Fruit fly (Drosophila melanogaster) whole organism, embryonic: ENCODE measurements around the gene CG12112.

Source experiments
- Antp ChIP-seq: fragments of 200-800 bp; sonication (Bioruptor generic); optimal IDR thresholded peaks from 3 replicates; lab custom pipeline; 2016; ENCODE audit warnings: missing biosample characterization, missing genetic modification characterization
- Blimp-1 ChIP-seq: fragments of 200-800 bp; sonication (Bioruptor generic); optimal IDR thresholded peaks from 3 replicates; lab custom pipeline; 2018; ENCODE audit warnings: missing biosample characterization, missing genetic modification characterization, mild to moderate bottlenecking, moderate library complexity, missing genetic modification reagents
- CG10209 ChIP-seq: fragments of 200-800 bp; sonication (Bioruptor generic); optimal IDR thresholded peaks from 3 replicates; lab custom pipeline; 2017; ENCODE audit warnings: missing biosample characterization, mild to moderate bottlenecking, missing genetic modification characterization, missing genetic modification reagents
- CG10366 ChIP-seq: fragments of 200-800 bp; sonication (Bioruptor generic); IDR thresholded peaks from 2 replicates; pipeline ENCODE4 v1.3.6; 2022; ENCODE audit warnings: missing biosample characterization, missing genetic modification characterization
- CG11456 ChIP-seq: fragments of 200-800 bp; sonication (Bioruptor generic); IDR thresholded peaks from 3 replicates; pipeline ENCODE4 v1.3.6; 2022; ENCODE audit warnings: missing biosample characterization, missing genetic modification characterization
- CG1233 ChIP-seq: fragments of 200-800 bp; sonication (Bioruptor generic); optimal IDR thresholded peaks from 4 replicates; lab custom pipeline; 2018; ENCODE audit warnings: missing biosample characterization, mild to moderate bottlenecking, missing genetic modification characterization
- CG12744 ChIP-seq: fragments of 200-800 bp; sonication (Bioruptor generic); optimal IDR thresholded peaks from 2 replicates; lab custom pipeline; 2016; ENCODE audit warnings: missing biosample characterization, missing genetic modification characterization
- CG13894 ChIP-seq: fragments of 200-800 bp; sonication (Bioruptor generic); optimal IDR thresholded peaks from 3 replicates; lab custom pipeline; 2018; ENCODE audit warnings: missing biosample characterization, mild to moderate bottlenecking, missing genetic modification characterization, moderate library complexity
- CG15011 ChIP-seq: fragments of 200-800 bp; sonication (Bioruptor generic); optimal IDR thresholded peaks from 3 replicates; lab custom pipeline; 2018; ENCODE audit warnings: missing biosample characterization, mild to moderate bottlenecking, missing genetic modification characterization
- CG15269 ChIP-seq: fragments of 200-800 bp; sonication (Bioruptor generic); optimal IDR thresholded peaks from 2 replicates; lab custom pipeline; 2018; ENCODE audit warnings: missing biosample characterization, mild to moderate bottlenecking, missing genetic modification characterization, moderate library complexity
- CG1602 ChIP-seq: fragments of 200-800 bp; sonication (Bioruptor generic); optimal IDR thresholded peaks from 3 replicates; lab custom pipeline; 2016; ENCODE audit warnings: missing biosample characterization, missing genetic modification characterization
- CG16813 ChIP-seq: fragments of 200-800 bp; sonication (Bioruptor generic); IDR thresholded peaks from 3 replicates; pipeline ENCODE4 v1.3.6; 2022; ENCODE audit warnings: missing biosample characterization, missing genetic modification characterization; ENCODE audit not compliant: partially characterized antibody
- CG18262 ChIP-seq: fragments of 200-800 bp; optimal IDR thresholded peaks from 3 replicates; lab custom pipeline; 2019; ENCODE audit warnings: missing biosample characterization, mild to moderate bottlenecking, missing genetic modification characterization, moderate library complexity
- CG30403 ChIP-seq: fragments of 200-800 bp; sonication (Bioruptor generic); optimal IDR thresholded peaks from 3 replicates; lab custom pipeline; 2016; ENCODE audit warnings: missing biosample characterization, missing genetic modification characterization
- CG33213 ChIP-seq: fragments of 200-800 bp; sonication (Bioruptor generic); optimal IDR thresholded peaks from 3 replicates; lab custom pipeline; 2016; ENCODE audit warnings: missing biosample characterization, missing genetic modification characterization
- CG43689 ChIP-seq: fragments of 200-800 bp; sonication (Bioruptor generic); IDR thresholded peaks from 2 replicates; pipeline ENCODE4 v1.3.6; 2022; ENCODE audit warnings: missing biosample characterization, missing genetic modification characterization
- CG4730 ChIP-seq: fragments of 200-800 bp; sonication (Bioruptor generic); IDR thresholded peaks from 2 replicates; pipeline ENCODE4 v1.3.6; 2022; ENCODE audit warnings: missing biosample characterization, missing genetic modification characterization
- CG5245 ChIP-seq: fragments of 200-800 bp; sonication (Bioruptor generic); optimal IDR thresholded peaks from 3 replicates; lab custom pipeline; 2016; ENCODE audit warnings: missing biosample characterization, missing genetic modification characterization
- CG5953 ChIP-seq: fragments of 200-800 bp; sonication (Bioruptor generic); IDR thresholded peaks from 2 replicates; pipeline ENCODE4 v1.3.6; 2022; ENCODE audit warnings: missing biosample characterization, missing genetic modification characterization
- CG6689 ChIP-seq: fragments of 200-800 bp; sonication (Bioruptor generic); IDR thresholded peaks from 2 replicates; pipeline ENCODE4 v1.3.6; 2022; ENCODE audit warnings: missing biosample characterization, missing genetic modification characterization
- CG7556 ChIP-seq: fragments of 200-800 bp; sonication (Bioruptor generic); optimal IDR thresholded peaks from 2 replicates; lab custom pipeline; 2017; ENCODE audit warnings: missing biosample characterization, mild to moderate bottlenecking, missing genetic modification characterization
- CG7839 ChIP-seq: fragments of 200-800 bp; sonication (Bioruptor generic); optimal IDR thresholded peaks from 3 replicates; lab custom pipeline; 2018; ENCODE audit warnings: missing biosample characterization, mild to moderate bottlenecking, missing genetic modification characterization, moderate library complexity
- CG9437 ChIP-seq: fragments of 200-800 bp; sonication (Bioruptor generic); optimal IDR thresholded peaks from 2 replicates; lab custom pipeline; 2018; ENCODE audit warnings: missing biosample characterization, mild to moderate bottlenecking, missing genetic modification characterization
- E2f2 ChIP-seq: fragments of 200-800 bp; sonication (Bioruptor generic); IDR thresholded peaks from 2 replicates; pipeline ENCODE4 v1.3.6; 2022; ENCODE audit warnings: missing biosample characterization, missing genetic modification characterization
- Eip74EF ChIP-seq, 2 experiments: fragments of 200-800 bp in 1 of 2; fragments of >200 bp in 1 of 2; sonication (Bioruptor generic) in 1 of 2; optimal IDR thresholded peaks; 2 replicates each; lab custom pipeline; 2017 to 2019; ENCODE audit warnings: missing biosample characterization in 2 of 2, missing genetic modification characterization in 2 of 2, mild to moderate bottlenecking in 1 of 2, moderate library complexity in 1 of 2
- Gug ChIP-seq: fragments of 200-800 bp; sonication (Bioruptor generic); IDR thresholded peaks from 4 replicates; pipeline ENCODE4 v1.3.6; 2022; ENCODE audit warnings: missing biosample characterization, missing genetic modification characterization
- Hr51 ChIP-seq, 2 experiments: fragments of 200-800 bp; sonication (Bioruptor generic); optimal IDR thresholded peaks; 2 replicates in 1 of 2; 3 replicates in 1 of 2; lab custom pipeline; 2016 to 2018; ENCODE audit warnings: missing biosample characterization in 2 of 2, missing genetic modification characterization in 2 of 2, mild to moderate bottlenecking in 1 of 2, moderate library complexity in 1 of 2
- Med ChIP-seq: fragments of 200-800 bp; sonication (Bioruptor generic); peaks from one replicate; lab custom pipeline; 2016; ENCODE audit warnings: missing biosample characterization, missing genetic modification characterization, mild to moderate bottlenecking, inconsistent platforms, moderate library complexity
- Meics ChIP-seq: fragments of 200-800 bp; sonication (Bioruptor generic); optimal IDR thresholded peaks from 2 replicates; lab custom pipeline; 2017; ENCODE audit warnings: missing biosample characterization, mild to moderate bottlenecking, missing genetic modification characterization
- Mrtf ChIP-seq: fragments of 200-800 bp; sonication (Bioruptor generic); IDR thresholded peaks from 3 replicates; pipeline ENCODE4 v1.3.6; 2022; ENCODE audit warnings: missing biosample characterization, missing genetic modification characterization
- Neu2 ChIP-seq: fragments of 200-800 bp; sonication (Bioruptor generic); optimal IDR thresholded peaks from 3 replicates; lab custom pipeline; 2016; ENCODE audit warnings: missing biosample characterization, missing genetic modification characterization, borderline replicate concordance
- Nf-YC ChIP-seq: fragments of 200-800 bp; optimal IDR thresholded peaks from 3 replicates; lab custom pipeline; 2019; ENCODE audit warnings: missing biosample characterization, mild to moderate bottlenecking, missing genetic modification characterization, moderate library complexity
- Opbp ChIP-seq: fragments of 200-800 bp; sonication (Bioruptor generic); IDR thresholded peaks from 3 replicates; pipeline ENCODE4 v1.3.6; 2022; ENCODE audit warnings: missing biosample characterization, missing genetic modification characterization; ENCODE audit not compliant: partially characterized antibody
- Sox102F ChIP-seq: fragments of 200-800 bp; sonication (Bioruptor generic); optimal IDR thresholded peaks from 2 replicates; lab custom pipeline; 2018; ENCODE audit warnings: missing biosample characterization, mild to moderate bottlenecking, missing genetic modification characterization, moderate library complexity
- Xbp1 ChIP-seq: fragments of 200-800 bp; sonication (Bioruptor generic); optimal IDR thresholded peaks from 3 replicates; lab custom pipeline; 2016; ENCODE audit warnings: missing biosample characterization, mild to moderate bottlenecking, missing genetic modification characterization
- Xrp1 ChIP-seq: fragments of 200-800 bp; sonication (Bioruptor generic); IDR thresholded peaks from 2 replicates; pipeline ENCODE4 v1.3.6; 2022; ENCODE audit warnings: missing biosample characterization, missing genetic modification characterization
- al ChIP-seq: fragments of 200-800 bp; sonication (Bioruptor generic); IDR thresholded peaks from 2 replicates; pipeline ENCODE4 v1.3.6; 2022; ENCODE audit warnings: missing biosample characterization, missing genetic modification characterization
- bigmax ChIP-seq: fragments of 200-800 bp; sonication (Bioruptor generic); optimal IDR thresholded peaks from 2 replicates; lab custom pipeline; 2018; ENCODE audit warnings: missing biosample characterization, mild to moderate bottlenecking, missing genetic modification characterization
- chm ChIP-seq: fragments of 200-800 bp; sonication (Bioruptor generic); IDR thresholded peaks from 2 replicates; pipeline ENCODE4 v1.3.6; 2022; ENCODE audit warnings: missing biosample characterization, missing genetic modification characterization
- eyg ChIP-seq: fragments of 200-800 bp; sonication (Bioruptor generic); optimal IDR thresholded peaks from 3 replicates; lab custom pipeline; 2016; ENCODE audit warnings: missing biosample characterization, missing genetic modification characterization
- fd96Cb ChIP-seq: fragments of 200-800 bp; sonication (Bioruptor generic); optimal IDR thresholded peaks from 2 replicates; lab custom pipeline; 2018; ENCODE audit warnings: missing biosample characterization, mild to moderate bottlenecking, missing genetic modification characterization, moderate library complexity
- hkb ChIP-seq, 2 experiments: fragments of 200-800 bp in 1 of 2; fragments of >200 bp in 1 of 2; sonication (Bioruptor generic) in 1 of 2; IDR thresholded peaks in 1 of 2; optimal IDR thresholded peaks in 1 of 2; 2 replicates each; pipeline versions ENCODE4 v1.3.6 to Lab custom; 2017 to 2022; ENCODE audit warnings: missing biosample characterization in 1 of 2, missing genetic modification characterization in 1 of 2
- nmo ChIP-seq: fragments of 200-800 bp; sonication (Bioruptor generic); optimal IDR thresholded peaks from 2 replicates; lab custom pipeline; 2018; ENCODE audit warnings: missing biosample characterization, mild to moderate bottlenecking, missing genetic modification characterization, moderate library complexity
- phol ChIP-seq: fragments of 200-800 bp; sonication (Bioruptor generic); optimal IDR thresholded peaks from 3 replicates; lab custom pipeline; 2018; ENCODE audit warnings: missing biosample characterization, mild to moderate bottlenecking, missing genetic modification characterization, moderate library complexity
- prd ChIP-seq, 3 experiments: fragments of >200 bp in 2 of 3; fragments of 200-800 bp in 1 of 3; sonication (Bioruptor generic) in 1 of 3; optimal IDR thresholded peaks in 2 of 3; IDR thresholded peaks in 1 of 3; 2 replicates in 2 of 3; 3 replicates in 1 of 3; pipeline versions ENCODE4 v1.3.6 to Lab custom; 2017 to 2022; ENCODE audit warnings: missing biosample characterization in 1 of 3, missing genetic modification characterization in 1 of 3
- so ChIP-seq: fragments of 200-800 bp; sonication (Bioruptor generic); IDR thresholded peaks from 3 replicates; pipeline ENCODE4 v1.3.6; 2022; ENCODE audit warnings: missing biosample characterization, missing genetic modification characterization
- tgo ChIP-seq: fragments of 200-800 bp; sonication (Bioruptor generic); IDR thresholded peaks from 3 replicates; pipeline ENCODE4 v1.3.6; 2022; ENCODE audit warnings: missing biosample characterization, missing genetic modification characterization
- usp ChIP-seq: fragments of >200 bp; optimal IDR thresholded peaks from 2 replicates; lab custom pipeline; 2017; ENCODE audit warnings: missing biosample characterization, missing genetic modification characterization
- wdn ChIP-seq: fragments of 200-800 bp; sonication (Bioruptor generic); IDR thresholded peaks from 2 replicates; pipeline ENCODE4 v1.3.6; 2022; ENCODE audit warnings: missing biosample characterization, missing genetic modification characterization
- yki ChIP-seq: fragments of >200 bp; optimal IDR thresholded peaks from 3 replicates; lab custom pipeline; 2018

CG12112 gene

DNA sequence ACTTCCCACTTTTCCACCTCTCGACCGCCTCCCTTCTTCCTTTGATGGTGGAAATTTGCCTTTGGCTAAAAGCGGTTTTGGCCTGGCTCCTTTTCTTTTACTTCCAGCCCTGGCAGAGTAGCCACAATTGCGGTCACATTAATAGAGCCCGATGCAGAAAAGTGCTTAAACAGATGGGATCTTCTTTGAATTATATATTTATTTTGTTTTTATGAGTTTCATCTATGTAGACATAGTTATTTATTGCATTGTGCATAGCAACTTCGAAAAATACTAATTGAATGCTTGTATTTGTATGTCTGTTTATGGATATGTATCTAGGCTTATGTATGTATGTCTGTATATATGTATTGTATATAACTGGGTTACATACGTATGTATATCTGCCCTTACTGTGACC, 18.0 kb downstream of the CG12112 start (continued):
- TF ChIP-seq CG5245 (GFP tag; lab: Kevin White, UChicago) (peak; percentile 26), yki (lab: Kevin White, UChicago) (no peak), al (GFP tag; lab: Robert Waterston, UW) (0 out of 2 replicates have a peak, but pooled peaks have one; percentile 14), Eip74EF (GFP tag; optimal IDR thresholded peaks at IDR 0.05; lab: Kevin White, UChicago) (peak in 1 of 2 experiments; percentile 1), Nf-YC (tag; lab: Kevin White, UChicago) (peak; percentile 3), fd96Cb (tag; lab: Kevin White, UChicago) (peak; percentile 53), Neu2 (GFP tag; lab: Kevin White, UChicago) (no peak), nmo (GFP tag; lab: Kevin White, UChicago) (peak; percentile 16), so (no peak), prd (optimal IDR thresholded peaks at IDR 0.05; lab: Kevin White, UChicago) (no peak), prd (GFP tag; IDR thresholded peaks at IDR 0.05; lab: Robert Waterston, UW) (peak; percentile 65), Blimp-1 (GFP tag; lab: Kevin White, UChicago) (peak; percentile 43), CG6689 (GFP tag; lab: Robert Waterston, UW) (peak; percentile 41; the same call in 1 of the 2 replicates), Xbp1 (peak; percentile 36), CG13894 (tag; lab: Kevin White, UChicago) (peak; percentile 67), CG10209 (GFP tag; lab: Kevin White, UChicago) (peak; percentile 50), CG5953 (0 out of 2 replicates have a peak, but pooled peaks have one; percentile 37), CG9437 (peak; percentile 15), CG12744 (GFP tag; lab: Kevin White, UChicago) (no peak), CG11456 (GFP tag; lab: Robert Waterston, UW) (0 out of 3 replicates have a peak, but pooled peaks have one; percentile 63), tgo (GFP tag; lab: Robert Waterston, UW) (peak; percentile 31; the same call in 1 of the 3 replicates), CG16813 (GFP tag; lab: Robert Waterston, UW) (no peak), chm (GFP tag; lab: Robert Waterston, UW) (no peak), Meics (GFP tag; lab: Kevin White, UChicago) (peak; percentile 82), CG30403 (peak; percentile 36), Sox102F (GFP tag; lab: Kevin White, UChicago) (peak; percentile 56), Xrp1 (peak; percentile 61; the same call in 1 of the 2 replicates), Gug (peak; percentile 25; the same call in 1 of the 4 replicates), Mrtf (GFP tag; lab: Robert Waterston, UW) (peak; percentile 47; the same call in 1 of the 3 replicates), CG15011 (peak; percentile 15), CG4730 (GFP tag; lab: Robert Waterston, UW) (0 out of 2 replicates have a peak, but pooled peaks have one; percentile 21), eyg (GFP tag; lab: Kevin White, UChicago) (no peak)

DNA sequence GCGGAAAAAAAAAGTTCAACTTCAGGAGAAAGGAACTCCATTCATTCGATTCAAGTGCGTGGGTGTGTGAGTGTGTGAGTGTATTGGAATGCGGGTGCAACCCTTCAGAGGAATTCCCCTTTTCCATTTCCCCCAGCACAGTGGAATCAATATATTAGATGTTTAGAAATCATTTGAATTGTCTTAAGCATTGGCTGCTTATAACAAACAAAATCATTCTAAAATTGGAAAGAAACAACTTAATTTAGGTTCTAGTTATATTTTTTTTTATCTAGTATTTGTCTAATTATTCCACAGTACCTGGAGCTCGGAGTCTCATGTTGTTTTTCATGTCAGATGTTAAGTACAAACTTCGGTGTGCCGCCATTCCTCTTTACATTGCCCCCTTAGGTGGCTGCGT, 21.0 kb downstream of the CG12112 start:
- TF ChIP-seq CG1233 (no peak), CG1602 (GFP tag; lab: Kevin White, UChicago) (no peak), CG33213 (GFP tag; lab: Kevin White, UChicago) (no peak), CG18262 (tag; lab: Kevin White, UChicago) (peak; percentile 27), Hr51 (GFP tag; optimal IDR thresholded peaks at IDR 0.05; lab: Kevin White, UChicago) (peak in 1 of 2 experiments; percentile 22), E2f2 (GFP tag; lab: Robert Waterston, UW) (no peak), CG43689 (no peak), usp (GFP tag; lab: Kevin White, UChicago) (no peak), phol (tag; lab: Kevin White, UChicago) (peak; percentile 1), Antp (GFP tag; lab: Kevin White, UChicago) (no peak), CG7839 (tag; lab: Kevin White, UChicago) (peak; percentile 62), bigmax (GFP tag; lab: Kevin White, UChicago) (no peak), wdn (GFP tag; lab: Robert Waterston, UW) (no peak), CG10366 (GFP tag; lab: Robert Waterston, UW) (peak; percentile 15; the same call in 1 of the 2 replicates), Med (GFP tag; lab: Kevin White, UChicago) (peak; percentile 74), CG7556 (GFP tag; lab: Kevin White, UChicago) (peak; percentile 5), hkb (optimal IDR thresholded peaks at IDR 0.05; lab: Kevin White, UChicago) (no peak), hkb (GFP tag; IDR thresholded peaks at IDR 0.05; lab: Robert Waterston, UW) (peak; percentile 57; the same call in 1 of the 2 replicates), Opbp (GFP tag; lab: Robert Waterston, UW) (no peak), CG15269 (tag; lab: Kevin White, UChicago) (peak; percentile 11)
